Fruit fly (Drosophila melanogaster): ENCODE data around the gene ERp44.

ERp44 gene

dm6 chrX:16332615-16333288, 35.2 kb upstream of the ERp44 start (continued):
- TF ChIP-seq Ssrp (tag; optimal IDR thresholded peaks at IDR 0.05): peak; percentile 96
- no peak; the same call in 1 of the 2 replicates for TF ChIP-seq CG43689 (GFP tag; IDR thresholded peaks at IDR 0.05)
- TF ChIP-seq Scr (GFP tag; IDR thresholded peaks at IDR 0.05; ENCODE audit: partially characterized antibody): no peak
- no peak for TF ChIP-seq Elba2 (GFP tag; optimal IDR thresholded peaks at IDR 0.05)
- peak; percentile 92 for TF ChIP-seq maf-S (GFP tag; optimal IDR thresholded peaks at IDR 0.05)
- peak; percentile 94 for TF ChIP-seq CG9437 (GFP tag; optimal IDR thresholded peaks at IDR 0.05)
- no peak for TF ChIP-seq CkIIα-i1 (GFP tag; IDR thresholded peaks at IDR 0.05)
- TF ChIP-seq trem (tag; optimal IDR thresholded peaks at IDR 0.05): peak; percentile 89
- TF ChIP-seq CG10209 (GFP tag; optimal IDR thresholded peaks at IDR 0.05): peak; percentile 97
- TF ChIP-seq Dbx (GFP tag; IDR thresholded peaks at IDR 0.05): peak; percentile 90; the same call in 2 of the 3 replicates
- TF ChIP-seq chn (GFP tag; optimal IDR thresholded peaks at IDR 0.05): peak; percentile 95
- TF ChIP-seq Pdp1 (GFP tag; optimal IDR thresholded peaks at IDR 0.05): peak; percentile 88 to 96
- TF ChIP-seq CG32772 (GFP tag; IDR thresholded peaks at IDR 0.05): peak; percentile 91
- peak; percentile 96 for TF ChIP-seq grau (tag; optimal IDR thresholded peaks at IDR 0.05)
- TF ChIP-seq Doc3 (GFP tag; IDR thresholded peaks at IDR 0.05; ENCODE audit: partially characterized antibody): no peak
- peak; percentile 87 for TF ChIP-seq ash1 (GFP tag; optimal IDR thresholded peaks at IDR 0.05)
- no peak for TF ChIP-seq usp (GFP tag; optimal IDR thresholded peaks at IDR 0.05)
- TF ChIP-seq CG30020 (tag; optimal IDR thresholded peaks at IDR 0.05): peak; percentile 90
- TF ChIP-seq CG11560 (tag; IDR thresholded peaks at IDR 0.05): no peak; the same call in 1 of the 3 replicates
- TF ChIP-seq CG32767 (GFP tag; IDR thresholded peaks at IDR 0.05): peak; percentile 91
- TF ChIP-seq CG7556 (GFP tag; optimal IDR thresholded peaks at IDR 0.05): peak; percentile 99
- peak; percentile 98 for TF ChIP-seq nmo (GFP tag; optimal IDR thresholded peaks at IDR 0.05)
- peak; percentile 93 for TF ChIP-seq sima (GFP tag; optimal IDR thresholded peaks at IDR 0.05)
- TF ChIP-seq CG8765 (GFP tag; IDR thresholded peaks at IDR 0.05): peak; percentile 85
- peak; percentile 87 for TF ChIP-seq wor (GFP tag; IDR thresholded peaks at IDR 0.05)
- TF ChIP-seq CG30403 (GFP tag; optimal IDR thresholded peaks at IDR 0.05): peak; percentile 96
- TF ChIP-seq dm (GFP tag; optimal IDR thresholded peaks at IDR 0.05): peak; percentile 90
- peak; percentile 91 for TF ChIP-seq CG12744 (GFP tag; optimal IDR thresholded peaks at IDR 0.05)
- TF ChIP-seq CG3838 (GFP tag; optimal IDR thresholded peaks at IDR 0.05): peak; percentile 90
- peak; percentile 94 for TF ChIP-seq Mad (GFP tag; optimal IDR thresholded peaks at IDR 0.05)
- TF ChIP-seq CG13775 (GFP tag; optimal IDR thresholded peaks at IDR 0.05): peak; percentile 96
- TF ChIP-seq unc-4 (GFP tag; IDR thresholded peaks at IDR 0.05; ENCODE audit: partially characterized antibody): no peak
- peak; percentile 97 for TF ChIP-seq Max (GFP tag; optimal IDR thresholded peaks at IDR 0.05)
- TF ChIP-seq CG4854 (GFP tag; optimal IDR thresholded peaks at IDR 0.05): peak; percentile 93
- TF ChIP-seq CG9609 (GFP tag; optimal IDR thresholded peaks at IDR 0.05): peak; percentile 93
- peak; percentile 53 for TF ChIP-seq MESR4 (GFP tag; optimal IDR thresholded peaks at IDR 0.05)
- peak; percentile 93 for TF ChIP-seq fd64A (GFP tag; optimal IDR thresholded peaks at IDR 0.05)
- TF ChIP-seq peb (GFP tag; IDR thresholded peaks at IDR 0.05): peak; percentile 82
- TF ChIP-seq seq (GFP tag; IDR thresholded peaks at IDR 0.05): peak; percentile 93
- TF ChIP-seq ATbp (GFP tag; optimal IDR thresholded peaks at IDR 0.05): peak; percentile 94
- TF ChIP-seq CG13894 (tag; optimal IDR thresholded peaks at IDR 0.05): peak; percentile 97
- peak; percentile 43; the same call in 1 of the 2 replicates for TF ChIP-seq aop (GFP tag; IDR thresholded peaks at IDR 0.05)
- no peak; the same call in 1 of the 2 replicates for TF ChIP-seq Dip2 (GFP tag; IDR thresholded peaks at IDR 0.05)
- TF ChIP-seq fd102C (GFP tag; optimal IDR thresholded peaks at IDR 0.05): peak; percentile 65
- TF ChIP-seq CG4282 (GFP tag; optimal IDR thresholded peaks at IDR 0.05): peak; percentile 70
- 0 out of 2 replicates have a peak, but pooled peaks have one; percentile 37 for TF ChIP-seq dati (GFP tag; IDR thresholded peaks at IDR 0.05)
- TF ChIP-seq CG11695 (GFP tag; IDR thresholded peaks at IDR 0.05): peak; percentile 97
- peak; percentile 61 for TF ChIP-seq CG1024 (GFP tag; IDR thresholded peaks at IDR 0.05)
- no peak; the same call in 2 of the 4 replicates for TF ChIP-seq chinmo (GFP tag; IDR thresholded peaks at IDR 0.05; ENCODE audit: partially characterized antibody)

Measured in whole organism, embryonic.